Worm (Caenorhabditis elegans) whole organism, L1 larva: ENCODE results near the gene C47E8.11.

ENCODE experiments used
- C34B4.2 ChIP-seq: sonication (generic microtip); optimal IDR thresholded peaks from 2 replicates; lab custom pipeline; 2017; ENCODE audit warnings: mild to moderate bottlenecking, missing genetic modification characterization, missing compliant biosample characterization
- F16B12.6 ChIP-seq: fragments of 150-350 bp; optimal IDR thresholded peaks from 2 replicates; lab custom pipeline; 2014; ENCODE audit warnings: missing biosample characterization, missing genetic modification characterization
- Y116A8C.19 ChIP-seq: sonication (generic microtip); optimal IDR thresholded peaks from 2 replicates; lab custom pipeline; 2016; ENCODE audit warnings: missing compliant biosample characterization, missing genetic modification characterization, borderline replicate concordance
- aha-1 ChIP-seq: fragments of 150-350 bp; optimal IDR thresholded peaks from 2 replicates; lab custom pipeline; 2014; ENCODE audit warnings: missing biosample characterization, missing genetic modification characterization
- aly-2 ChIP-seq: fragments of 150-350 bp; optimal IDR thresholded peaks from 2 replicates; lab custom pipeline; 2014; ENCODE audit warnings: missing biosample characterization, missing genetic modification characterization
- blmp-1 ChIP-seq: fragments of 150-350 bp; optimal IDR thresholded peaks from 2 replicates; lab custom pipeline; 2014; ENCODE audit warnings: missing biosample characterization, missing genetic modification characterization
- ceh-63 ChIP-seq: fragments of 200-800 bp; sonication (Bioruptor generic); optimal IDR thresholded peaks from 2 replicates; lab custom pipeline; 2018; ENCODE audit warnings: mild to moderate bottlenecking, missing genetic modification characterization, missing compliant biosample characterization
- ceh-8 ChIP-seq: fragments of 200-800 bp; sonication (Bioruptor generic); optimal IDR thresholded peaks from 2 replicates; lab custom pipeline; 2018; ENCODE audit warnings: mild to moderate bottlenecking, missing genetic modification characterization, moderate library complexity, missing compliant biosample characterization
- ces-1 ChIP-seq: fragments of 150-350 bp; optimal IDR thresholded peaks from 2 replicates; lab custom pipeline; 2014; ENCODE audit warnings: missing biosample characterization, missing genetic modification reagents, missing genetic modification characterization
- dsc-1 ChIP-seq: sonication (generic microtip); optimal IDR thresholded peaks from 2 replicates; lab custom pipeline; 2016; ENCODE audit warnings: mild to moderate bottlenecking, missing genetic modification characterization, missing compliant biosample characterization
- egl-27 ChIP-seq, 2 experiments: fragments of 150-350 bp in 1 of 2; sonication (generic microtip); optimal IDR thresholded peaks; 3 replicates each; lab custom pipeline; 2017 to 2018; ENCODE audit warnings: missing biosample characterization in 2 of 2, missing genetic modification characterization in 2 of 2, missing genetic modification reagents in 2 of 2
- elt-3 ChIP-seq, 6 experiments: fragments of 150-350 bp in 1 of 6; sonication (generic microtip); optimal IDR thresholded peaks; 2 replicates each; lab custom pipeline; 2017 to 2018; ENCODE audit warnings: missing biosample characterization in 6 of 6, missing genetic modification characterization in 6 of 6, inconsistent platforms in 1 of 6
- ets-5 ChIP-seq: fragments of 200-800 bp; sonication (Bioruptor generic); IDR thresholded peaks from 2 replicates; pipeline ENCODE4 v1.3.6; 2022; ENCODE audit warnings: missing genetic modification characterization, missing compliant biosample characterization
- fkh-10 ChIP-seq: sonication (generic microtip); optimal IDR thresholded peaks from 2 replicates; lab custom pipeline; 2017; ENCODE audit warnings: missing biosample characterization, missing genetic modification reagents, missing genetic modification characterization
- fkh-4 ChIP-seq: sonication (generic microtip); optimal IDR thresholded peaks from 2 replicates; lab custom pipeline; 2016; ENCODE audit warnings: missing compliant biosample characterization, missing genetic modification characterization, borderline replicate concordance
- fos-1 ChIP-seq: fragments of 150-350 bp; optimal IDR thresholded peaks from 2 replicates; lab custom pipeline; 2014; ENCODE audit warnings: missing biosample characterization, missing genetic modification characterization
- hlh-17 ChIP-seq: fragments of 200-800 bp; sonication (Bioruptor generic); optimal IDR thresholded peaks from 2 replicates; lab custom pipeline; 2018; ENCODE audit warnings: missing genetic modification characterization, mild to moderate bottlenecking, missing compliant biosample characterization, moderate library complexity, borderline replicate concordance
- hlh-4 ChIP-seq: sonication (generic microtip); optimal IDR thresholded peaks from 2 replicates; lab custom pipeline; 2016; ENCODE audit warnings: mild to moderate bottlenecking, missing genetic modification characterization, missing compliant biosample characterization
- hpl-2 ChIP-seq: fragments of 150-350 bp; optimal IDR thresholded peaks from 2 replicates; lab custom pipeline; 2014; ENCODE audit warnings: missing biosample characterization, missing genetic modification reagents, missing genetic modification characterization
- irx-1 ChIP-seq: sonication (generic microtip); optimal IDR thresholded peaks from 2 replicates; lab custom pipeline; 2016; ENCODE audit warnings: missing genetic modification characterization, missing compliant biosample characterization
- jun-1 ChIP-seq: fragments of 150-350 bp; optimal IDR thresholded peaks from 2 replicates; lab custom pipeline; 2014; ENCODE audit warnings: missing biosample characterization, missing genetic modification reagents, missing genetic modification characterization
- lin-35 ChIP-seq, 2 experiments: fragments of 150-350 bp; optimal IDR thresholded peaks; 2 replicates each; lab custom pipeline; 2014; ENCODE audit warnings: missing biosample characterization in 2 of 2, missing genetic modification characterization in 2 of 2, missing genetic modification reagents in 2 of 2
- lin-39 ChIP-seq: fragments of 150-350 bp; optimal IDR thresholded peaks from 2 replicates; lab custom pipeline; 2014; ENCODE audit warnings: missing biosample characterization, missing genetic modification reagents, missing genetic modification characterization
- lir-3 ChIP-seq: sonication (generic microtip); optimal IDR thresholded peaks from 2 replicates; lab custom pipeline; 2016; ENCODE audit warnings: mild to moderate bottlenecking, missing genetic modification characterization, moderate library complexity, missing compliant biosample characterization; ENCODE audit not compliant: poor library complexity
- mdl-1 ChIP-seq, 2 experiments: fragments of 150-350 bp; optimal IDR thresholded peaks; 2 replicates each; lab custom pipeline; 2014 to 2017; ENCODE audit warnings: missing biosample characterization in 2 of 2, missing genetic modification characterization in 2 of 2, inconsistent platforms in 1 of 2
- mef-2 ChIP-seq: fragments of 150-350 bp; optimal IDR thresholded peaks from 2 replicates; lab custom pipeline; 2014; ENCODE audit warnings: missing biosample characterization, missing genetic modification characterization
- nhr-11 ChIP-seq: fragments of 150-350 bp; optimal IDR thresholded peaks from 2 replicates; lab custom pipeline; 2014; ENCODE audit warnings: missing biosample characterization, missing genetic modification characterization
- nhr-12 ChIP-seq: sonication (generic microtip); optimal IDR thresholded peaks from 2 replicates; lab custom pipeline; 2017; ENCODE audit warnings: missing biosample characterization, missing genetic modification characterization
- nhr-19 ChIP-seq: fragments of 200-800 bp; sonication (Bioruptor generic); conservative IDR thresholded peaks from 2 replicates; pipeline ENCODE4 v1.3.6; 2022; ENCODE audit warnings: missing genetic modification characterization, missing compliant biosample characterization
- nhr-20 ChIP-seq: sonication (generic microtip); optimal IDR thresholded peaks from 2 replicates; lab custom pipeline; 2016; ENCODE audit warnings: mild to moderate bottlenecking, missing genetic modification characterization, missing compliant biosample characterization
- nhr-237 ChIP-seq: fragments of 150-350 bp; optimal IDR thresholded peaks from 2 replicates; lab custom pipeline; 2014; ENCODE audit warnings: missing biosample characterization, missing genetic modification characterization
- nhr-47 ChIP-seq: sonication (generic microtip); optimal IDR thresholded peaks from 2 replicates; lab custom pipeline; 2016; ENCODE audit warnings: mild to moderate bottlenecking, missing genetic modification characterization, moderate library complexity, missing compliant biosample characterization
- nhr-71 ChIP-seq: sonication (generic microtip); optimal IDR thresholded peaks from 2 replicates; lab custom pipeline; 2016; ENCODE audit warnings: mild to moderate bottlenecking, missing genetic modification characterization, moderate library complexity, missing compliant biosample characterization
- nhr-84 ChIP-seq: sonication (generic microtip); optimal IDR thresholded peaks from 2 replicates; lab custom pipeline; 2017; ENCODE audit warnings: missing biosample characterization, missing genetic modification characterization
- pqm-1 ChIP-seq: sonication (generic microtip); optimal IDR thresholded peaks from 3 replicates; lab custom pipeline; 2017; ENCODE audit warnings: missing biosample characterization, missing genetic modification characterization
- rnt-1 ChIP-seq: sonication (generic microtip); optimal IDR thresholded peaks from 2 replicates; lab custom pipeline; 2016; ENCODE audit warnings: mild to moderate bottlenecking, missing genetic modification characterization, moderate library complexity, missing compliant biosample characterization
- sox-4 ChIP-seq: sonication (generic microtip); optimal IDR thresholded peaks from 2 replicates; lab custom pipeline; 2016; ENCODE audit warnings: missing genetic modification characterization, missing compliant biosample characterization
- swsn-7 ChIP-seq: sonication (generic microtip); optimal IDR thresholded peaks from 2 replicates; lab custom pipeline; 2016; ENCODE audit warnings: missing genetic modification characterization, missing compliant biosample characterization
- unc-130 ChIP-seq: fragments of 150-350 bp; optimal IDR thresholded peaks from 2 replicates; lab custom pipeline; 2017; ENCODE audit warnings: missing biosample characterization, missing genetic modification characterization, inconsistent platforms
- unc-62 ChIP-seq: fragments of 150-350 bp; optimal IDR thresholded peaks from 2 replicates; lab custom pipeline; 2014; ENCODE audit warnings: missing biosample characterization, missing genetic modification reagents, missing genetic modification characterization
- vab-15 ChIP-seq: sonication (generic microtip); optimal IDR thresholded peaks from 2 replicates; lab custom pipeline; 2017; ENCODE audit warnings: missing genotype, mild to moderate bottlenecking, missing genetic modification characterization, missing compliant biosample characterization
- xbp-1 ChIP-seq: sonication (generic microtip); optimal IDR thresholded peaks from 2 replicates; lab custom pipeline; 2016; ENCODE audit warnings: missing genetic modification characterization, missing compliant biosample characterization
- zip-4 ChIP-seq: fragments of 200-800 bp; sonication (Bioruptor generic); optimal IDR thresholded peaks from 2 replicates; lab custom pipeline; 2018; ENCODE audit warnings: mild to moderate bottlenecking, missing genetic modification characterization, moderate library complexity, missing compliant biosample characterization
- ztf-4 ChIP-seq: fragments of 150-350 bp; optimal IDR thresholded peaks from 2 replicates; lab custom pipeline; 2014; ENCODE audit warnings: missing biosample characterization, missing genetic modification characterization

Gene C47E8.11

ce11 chrV:14734187-14734765, 45.9 kb downstream of the C47E8.11 start, which contains the start of gene unc-61 (continued):
- no peak for TF ChIP-seq lir-3
- TF ChIP-seq lin-35 (GFP tag; optimal IDR thresholded peaks at IDR 0.05; lab: Kevin White, UChicago): peak; percentile 84 to 93
- peak; percentile 31 for TF ChIP-seq xbp-1
- TF ChIP-seq nhr-237 (tag; lab: Kevin White, UChicago): no peak
- TF ChIP-seq hlh-17 (GFP tag; lab: Kevin White, UChicago): no peak
- TF ChIP-seq aly-2: no peak
- TF ChIP-seq jun-1: no peak
- TF ChIP-seq elt-3 (tag; optimal IDR thresholded peaks at IDR 0.05; lab: Kevin White, UChicago): peak in 1 of 6 experiments; percentile 9
- no peak for TF ChIP-seq nhr-47 (tag; lab: Kevin White, UChicago)
- no peak for TF ChIP-seq ets-5 (GFP tag; lab: Robert Waterston, UW)
- TF ChIP-seq nhr-20 (tag; lab: Kevin White, UChicago): peak; percentile 21
- no peak for TF ChIP-seq mdl-1 (tag; optimal IDR thresholded peaks at IDR 0.05; lab: Kevin White, UChicago)
- TF ChIP-seq aha-1 (tag; lab: Kevin White, UChicago): no peak
- TF ChIP-seq F16B12.6 (tag; lab: Kevin White, UChicago): peak; percentile 35
- no peak for TF ChIP-seq vab-15 (tag; lab: Kevin White, UChicago)
- TF ChIP-seq fkh-4: no peak
- peak; percentile 5 for TF ChIP-seq blmp-1 (tag; lab: Kevin White, UChicago)
- TF ChIP-seq unc-130: peak; percentile 25
- no peak for TF ChIP-seq zip-4 (GFP tag; lab: Kevin White, UChicago)
- no peak for TF ChIP-seq egl-27 (tag; optimal IDR thresholded peaks at IDR 0.05; lab: Kevin White, UChicago)
- peak; percentile 28 for TF ChIP-seq rnt-1 (tag; lab: Kevin White, UChicago)
- TF ChIP-seq pqm-1: no peak
- TF ChIP-seq fkh-10: no peak
- no peak for TF ChIP-seq lin-39 (tag; lab: Kevin White, UChicago)
- no peak for TF ChIP-seq Y116A8C.19 (tag; lab: Kevin White, UChicago)
- no peak for TF ChIP-seq ceh-8
- no peak for TF ChIP-seq mef-2 (tag; lab: Kevin White, UChicago)
- TF ChIP-seq nhr-84 (tag; lab: Kevin White, UChicago): no peak
- TF ChIP-seq nhr-12 (tag; lab: Kevin White, UChicago): no peak
- no peak for TF ChIP-seq hlh-4 (tag; lab: Kevin White, UChicago)
- TF ChIP-seq ceh-63 (GFP tag; lab: Kevin White, UChicago): no peak
- TF ChIP-seq dsc-1 (tag; lab: Kevin White, UChicago): no peak
- TF ChIP-seq ces-1 (GFP tag; lab: Kevin White, UChicago): no peak
- TF ChIP-seq unc-62 (GFP tag; lab: Kevin White, UChicago): no peak
- TF ChIP-seq swsn-7: peak; percentile 12

DNA sequence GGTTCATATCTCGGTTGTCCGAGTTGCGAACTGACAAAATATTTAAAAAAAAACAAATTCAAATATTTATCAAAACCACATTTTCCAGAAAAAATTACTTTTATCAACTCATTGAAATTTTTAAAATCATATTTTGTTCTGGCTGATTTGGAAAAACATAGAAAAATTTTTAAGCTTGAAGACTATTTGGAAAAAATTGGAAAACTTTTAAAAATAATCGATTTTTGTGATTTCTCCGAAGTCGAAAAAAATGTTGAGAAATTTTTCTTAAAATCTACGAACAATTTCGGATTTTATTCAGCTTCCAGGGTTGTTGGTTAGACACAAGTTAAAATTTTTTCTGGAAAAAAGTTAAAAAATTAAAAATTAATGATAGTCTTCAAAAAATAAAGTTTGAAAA, 48.4 kb downstream of the C47E8.11 start, which contains the start of gene Y50E8A.5:
Y50E8A.5 (minus strand) TSS at position 101 of the 400 bp plus-strand sequence.
- TF ChIP-seq hpl-2 (no peak), nhr-11 (tag; lab: Kevin White, UChicago) (no peak), ets-5 (GFP tag; lab: Robert Waterston, UW) (no peak), ztf-4 (tag; lab: Kevin White, UChicago) (no peak), lin-39 (tag; lab: Kevin White, UChicago) (no peak), hlh-4 (tag; lab: Kevin White, UChicago) (no peak), ceh-63 (GFP tag; lab: Kevin White, UChicago) (no peak), hlh-17 (GFP tag; lab: Kevin White, UChicago) (no peak), nhr-20 (tag; lab: Kevin White, UChicago) (no peak), nhr-19 (no peak), irx-1 (tag; lab: Kevin White, UChicago) (no peak), sox-4 (tag; lab: Kevin White, UChicago) (no peak), C34B4.2 (tag; lab: Kevin White, UChicago) (no peak), lir-3 (no peak), fos-1 (tag; lab: Kevin White, UChicago) (no peak), nhr-71 (tag; lab: Kevin White, UChicago) (no peak), ceh-8 (no peak), swsn-7 (no peak)
